Worm (Caenorhabditis elegans): ENCODE results near the gene wrk-1.

Gene wrk-1

ce11 chrX:8354284-8354784 lies 38.1 kb downstream of the wrk-1 start:
- TF ChIP-seq sptf-1 (tag; optimal IDR thresholded peaks at IDR 0.05) (no peak), nhr-71 (tag; optimal IDR thresholded peaks at IDR 0.05) (peak; percentile 31), ceh-63 (GFP tag; optimal IDR thresholded peaks at IDR 0.05) (no peak), elt-2 (tag; optimal IDR thresholded peaks at IDR 0.05) (no peak), unc-86 (tag; optimal IDR thresholded peaks at IDR 0.05) (peak; percentile 68), tbx-2 (tag; optimal IDR thresholded peaks at IDR 0.05) (no peak), nhr-90 (tag; optimal IDR thresholded peaks at IDR 0.05; ENCODE audit: poor library complexity) (no peak), C16A3.4 (tag; optimal IDR thresholded peaks at IDR 0.05) (no peak), fkh-8 (tag; optimal IDR thresholded peaks at IDR 0.05) (peak; percentile 26), dsc-1 (tag; optimal IDR thresholded peaks at IDR 0.05) (peak; percentile 93), efl-1 (optimal IDR thresholded peaks at IDR 0.05) (no peak), efl-1 (GFP tag; optimal IDR thresholded peaks at IDR 0.05 in 1 of 2) (peak in 1 of 2 experiments; percentile 90), nhr-47 (tag; optimal IDR thresholded peaks at IDR 0.05) (peak; percentile 1), jun-1 (tag; optimal IDR thresholded peaks at IDR 0.05) (no peak), ztf-4 (tag; optimal IDR thresholded peaks at IDR 0.05) (no peak), nhr-20 (tag; optimal IDR thresholded peaks at IDR 0.05) (no peak), nhr-11 (tag; optimal IDR thresholded peaks at IDR 0.05) (no peak), unc-62 (GFP tag; optimal IDR thresholded peaks at IDR 0.05) (no peak), pax-3 (tag; optimal IDR thresholded peaks at IDR 0.05) (peak; percentile 46), sox-4 (tag; optimal IDR thresholded peaks at IDR 0.05) (peak; percentile 7), lin-14 (GFP tag; optimal IDR thresholded peaks at IDR 0.05) (no peak), vab-15 (tag; optimal IDR thresholded peaks at IDR 0.05) (no peak), mdl-1 (tag; optimal IDR thresholded peaks at IDR 0.05) (no peak), unc-130 (tag; optimal IDR thresholded peaks at IDR 0.05) (no peak), snu-23 (GFP tag; optimal IDR thresholded peaks at IDR 0.05) (no peak), ets-5 (GFP tag; IDR thresholded peaks at IDR 0.05) (no peak), irx-1 (tag; optimal IDR thresholded peaks at IDR 0.05) (no peak), snpc-4 (tag; optimal IDR thresholded peaks at IDR 0.05) (no peak)

ce11 chrX:8350984-8351383 lies 41.4 kb downstream of the wrk-1 start, which contains the start of gene npr-28:
Gene npr-28, minus strand, starts transcription at chrX:8351084.
- TF ChIP-seq lin-13 (GFP tag; optimal IDR thresholded peaks at IDR 0.05) = no peak
- no peak for TF ChIP-seq efl-1 (optimal IDR thresholded peaks at IDR 0.05)
- peak in 1 of 2 experiments; percentile 21 for TF ChIP-seq efl-1 (GFP tag; optimal IDR thresholded peaks at IDR 0.05 in 1 of 2)

- no peak for TF ChIP-seq egl-27 (tag; optimal IDR thresholded peaks at IDR 0.05)
- no peak for TF ChIP-seq grh-1 (GFP tag; IDR thresholded peaks at IDR 0.05)
- TF ChIP-seq ceh-90 (tag; optimal IDR thresholded peaks at IDR 0.05) = no peak
- no peak for TF ChIP-seq skn-1 (tag; optimal IDR thresholded peaks at IDR 0.05)
- TF ChIP-seq nhr-11 (tag; optimal IDR thresholded peaks at IDR 0.05) = no peak
- no peak for TF ChIP-seq tbx-2 (tag; optimal IDR thresholded peaks at IDR 0.05)
- TF ChIP-seq ceh-8 (GFP tag; optimal IDR thresholded peaks at IDR 0.05) = no peak
- TF ChIP-seq hlh-17 (GFP tag; optimal IDR thresholded peaks at IDR 0.05; ENCODE audit: borderline replicate concordance) = no peak
Observed at ce11 chrX:8346248-8346647, 46.1 kb downstream of the wrk-1 start, which contains the start of gene drd-5. Gene drd-5, minus strand, starts transcription at chrX:8346348.

ce11 chrX:8341675-8342074 lies 50.7 kb downstream of the wrk-1 start, which contains the start of gene F55E10.1:
Gene F55E10.1, plus strand, starts transcription at chrX:8341975.
- TF ChIP-seq ama-1 (optimal IDR thresholded peaks at IDR 0.05) = no peak
- TF ChIP-seq rnt-1 (tag; optimal IDR thresholded peaks at IDR 0.05) = no peak
- TF ChIP-seq elt-2 (tag; optimal IDR thresholded peaks at IDR 0.05) = no peak
- TF ChIP-seq ceh-90 (tag; optimal IDR thresholded peaks at IDR 0.05) = no peak
- TF ChIP-seq C16A3.4 (tag; optimal IDR thresholded peaks at IDR 0.05) = no peak
